Fruit fly (Drosophila melanogaster) whole organism, wandering third instar larva: ENCODE results near the gene how.
A peak's percentile ranks its signal among the peaks of the same experiment; 100 is the strongest.

Experiments used
- CG9705 ChIP-seq: fragments of 200-800 bp; sonication (Bioruptor generic); optimal IDR thresholded peaks from 2 replicates; lab custom pipeline; 2018; ENCODE audit warnings: missing biosample characterization, mild to moderate bottlenecking, missing genetic modification characterization
- CrebA ChIP-seq: fragments of 200-800 bp; sonication (Bioruptor generic); optimal IDR thresholded peaks from 2 replicates; lab custom pipeline; 2016; ENCODE audit warnings: missing biosample characterization, mild to moderate bottlenecking, missing genetic modification characterization, borderline replicate concordance
- Dif ChIP-seq: fragments of 200-275, 200-300 bp; sonication (Bioruptor generic); optimal IDR thresholded peaks from 2 replicates; lab custom pipeline; 2018; ENCODE audit warnings: missing biosample characterization, missing genetic modification characterization; ENCODE audit not compliant: partially characterized antibody
- GATAd ChIP-seq: sonication (Bioruptor generic); optimal IDR thresholded peaks from 2 replicates; lab custom pipeline; 2016; ENCODE audit warnings: missing biosample characterization, missing genetic modification characterization
- HLH106 ChIP-seq: fragments of 200-800 bp; optimal IDR thresholded peaks from 3 replicates; lab custom pipeline; 2019; ENCODE audit warnings: missing biosample characterization, mild to moderate bottlenecking, missing genetic modification characterization, moderate library complexity
- Hnf4 ChIP-seq: fragments of 200-800 bp; sonication (Bioruptor generic); optimal IDR thresholded peaks from 2 replicates; lab custom pipeline; 2016; ENCODE audit warnings: missing biosample characterization, mild to moderate bottlenecking, missing genetic modification characterization
- Hr78 ChIP-seq: fragments of >200 bp; optimal IDR thresholded peaks from 2 replicates; lab custom pipeline; 2017; ENCODE audit warnings: missing biosample characterization, missing genetic modification characterization
- Hr83 ChIP-seq: fragments of 200-300 bp; sonication (Bioruptor generic); optimal IDR thresholded peaks from 2 replicates; lab custom pipeline; 2016; ENCODE audit warnings: missing biosample characterization, mild to moderate bottlenecking, missing genetic modification characterization, moderate library complexity; ENCODE audit not compliant: poor library complexity, severe bottlenecking
- Mio ChIP-seq: sonication (Bioruptor generic); optimal IDR thresholded peaks from 2 replicates; lab custom pipeline; 2016; ENCODE audit warnings: missing biosample characterization, missing genetic modification characterization
- N ChIP-seq: fragments of >200 bp; optimal IDR thresholded peaks from 2 replicates; lab custom pipeline; 2018; ENCODE audit warnings: missing biosample characterization, missing external identifiers, missing genetic modification characterization
- OdsH ChIP-seq: fragments of 200-800 bp; sonication (Bioruptor generic); optimal IDR thresholded peaks from 2 replicates; lab custom pipeline; 2016; ENCODE audit warnings: missing biosample characterization, mild to moderate bottlenecking, missing genetic modification characterization
- Rel ChIP-seq, 2 experiments: fragments of 200-800 bp; sonication (Bioruptor generic) in 1 of 2; optimal IDR thresholded peaks; 2 replicates in 1 of 2; 3 replicates in 1 of 2; lab custom pipeline; 2016 to 2019; ENCODE audit warnings: mild to moderate bottlenecking in 2 of 2, missing biosample characterization in 2 of 2, missing genetic modification characterization in 2 of 2, moderate library complexity in 1 of 2
- Sp1 ChIP-seq: fragments of 200-800 bp; sonication (Bioruptor generic); optimal IDR thresholded peaks from 3 replicates; lab custom pipeline; 2019; ENCODE audit warnings: missing biosample characterization, mild to moderate bottlenecking, missing genetic modification characterization, moderate library complexity
- br ChIP-seq: fragments of 200-800 bp; sonication (Bioruptor generic); optimal IDR thresholded peaks from 2 replicates; lab custom pipeline; 2016; ENCODE audit warnings: missing biosample characterization, missing genetic modification characterization
- dl ChIP-seq, 2 experiments: fragments of 175-275, 200-275 bp in 1 of 2; fragments of 200-275 bp in 1 of 2; sonication (Bioruptor generic); optimal IDR thresholded peaks; lab custom pipeline; 2018; ENCODE audit warnings: mild to moderate bottlenecking in 2 of 2, missing biosample characterization in 2 of 2, missing genetic modification characterization in 2 of 2, moderate library complexity in 2 of 2; ENCODE audit not compliant: partially characterized antibody in 2 of 2, insufficient read depth in 1 of 2
- dmrt93B ChIP-seq: fragments of 200-800 bp; sonication (Bioruptor generic); optimal IDR thresholded peaks from 2 replicates; lab custom pipeline; 2018; ENCODE audit warnings: missing biosample characterization, mild to moderate bottlenecking, missing genetic modification characterization
- dsf ChIP-seq: sonication (Bioruptor generic); optimal IDR thresholded peaks from 2 replicates; lab custom pipeline; 2016; ENCODE audit warnings: missing biosample characterization, missing genetic modification characterization, borderline replicate concordance
- ey ChIP-seq: fragments of 200-800 bp; sonication (Bioruptor generic); optimal IDR thresholded peaks from 2 replicates; lab custom pipeline; 2016; ENCODE audit warnings: missing biosample characterization, missing genetic modification characterization
- foxo ChIP-seq, 2 experiments: fragments of 200-800 bp; sonication (Bioruptor generic); optimal IDR thresholded peaks; 2 replicates in 1 of 2; 3 replicates in 1 of 2; lab custom pipeline; 2016 to 2017; ENCODE audit warnings: missing biosample characterization in 2 of 2, missing genetic modification characterization in 2 of 2
- fru ChIP-seq: fragments of 200-800 bp; sonication (Bioruptor generic); optimal IDR thresholded peaks from 3 replicates; lab custom pipeline; 2016; ENCODE audit warnings: missing biosample characterization, mild to moderate bottlenecking, missing genetic modification characterization
- h ChIP-seq: fragments of 200-800 bp; sonication (Bioruptor generic); optimal IDR thresholded peaks from 3 replicates; lab custom pipeline; 2016; ENCODE audit warnings: missing biosample characterization, mild to moderate bottlenecking, missing genetic modification characterization
- jim ChIP-seq: fragments of 175-275, 200-325 bp; sonication (Bioruptor generic); optimal IDR thresholded peaks from 2 replicates; lab custom pipeline; 2016; ENCODE audit warnings: missing biosample characterization, mild to moderate bottlenecking, missing genetic modification characterization
- lola ChIP-seq: fragments of >200 bp; optimal IDR thresholded peaks from 2 replicates; lab custom pipeline; 2017; ENCODE audit warnings: missing biosample characterization, missing genetic modification characterization
- rgr ChIP-seq: fragments of 200-800 bp; sonication (Bioruptor generic); optimal IDR thresholded peaks from 3 replicates; lab custom pipeline; 2016; ENCODE audit warnings: missing biosample characterization, mild to moderate bottlenecking, missing genetic modification characterization
- sage ChIP-seq: fragments of 200-800 bp; sonication (Bioruptor generic); optimal IDR thresholded peaks from 2 replicates; lab custom pipeline; 2016; ENCODE audit warnings: missing biosample characterization, mild to moderate bottlenecking, missing genetic modification characterization
- sv ChIP-seq: fragments of 200-800 bp; sonication (Bioruptor generic); optimal IDR thresholded peaks from 3 replicates; lab custom pipeline; 2016; ENCODE audit warnings: missing biosample characterization, missing genetic modification characterization
- tai ChIP-seq: sonication (Bioruptor generic); optimal IDR thresholded peaks from 2 replicates; lab custom pipeline; 2016; ENCODE audit warnings: missing biosample characterization, missing genetic modification characterization
- usp ChIP-seq: fragments of >200 bp; optimal IDR thresholded peaks from 2 replicates; lab custom pipeline; 2017; ENCODE audit warnings: missing biosample characterization, missing genetic modification characterization
- woc ChIP-seq: sonication (Bioruptor generic); optimal IDR thresholded peaks from 2 replicates; lab custom pipeline; 2016; ENCODE audit warnings: missing biosample characterization, mild to moderate bottlenecking, missing genetic modification characterization

how gene

DNA sequence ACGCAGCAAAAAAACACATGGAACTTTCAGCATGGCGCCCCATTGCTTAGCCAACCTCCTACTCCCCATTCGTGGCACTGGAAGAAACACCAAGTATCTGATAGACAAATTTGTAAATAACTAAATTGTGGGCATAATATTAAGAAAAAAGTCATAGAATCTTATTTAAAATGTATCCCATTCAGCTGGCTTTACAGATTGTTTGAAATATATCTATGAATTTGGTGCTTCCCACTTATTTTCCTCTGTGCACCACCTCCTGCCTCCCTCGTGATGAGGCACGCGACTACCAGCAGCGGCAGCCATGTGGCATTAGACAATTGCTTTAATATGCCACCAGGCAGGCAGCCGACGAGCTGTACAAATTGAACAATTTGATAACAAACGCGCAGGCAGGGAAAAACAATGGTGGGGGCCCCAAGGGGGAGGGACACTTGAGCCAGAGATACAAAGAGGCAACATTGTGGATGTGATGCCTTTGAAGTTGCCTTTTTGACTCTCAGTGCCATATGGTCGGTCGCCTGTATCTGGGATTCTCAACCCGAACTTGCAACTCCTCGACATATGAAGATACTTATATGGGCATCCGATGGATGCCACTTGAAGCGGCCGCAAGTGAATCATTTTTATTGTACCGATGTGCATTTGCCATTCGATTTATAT lies 7.3 kb downstream of the how start:
- TF ChIP-seq rgr = peak; percentile 35
- TF ChIP-seq ey (GFP tag; lab: Kevin White, UChicago) = peak; percentile 44
- TF ChIP-seq Rel (GFP tag; optimal IDR thresholded peaks at IDR 0.05; lab: Kevin White, UChicago) = no peak
- no peak for TF ChIP-seq Rel (tag; optimal IDR thresholded peaks at IDR 0.05; lab: Kevin White, UChicago)
- peak; percentile 8 for TF ChIP-seq HLH106
- peak in 1 of 2 experiments; percentile 45 for TF ChIP-seq foxo (GFP tag; optimal IDR thresholded peaks at IDR 0.05; lab: Kevin White, UChicago)
- TF ChIP-seq dl (GFP tag; optimal IDR thresholded peaks at IDR 0.05; lab: Kevin White, UChicago; ENCODE audit: insufficient read depth in 1 of 2, partially characterized antibody in 2 of 2) = no peak
- peak; percentile 16 for TF ChIP-seq Hnf4
- TF ChIP-seq br (GFP tag; lab: Kevin White, UChicago) = peak; percentile 20
- no peak for TF ChIP-seq Hr83 (GFP tag; lab: Kevin White, UChicago)
- TF ChIP-seq sv (GFP tag; lab: Kevin White, UChicago) = peak; percentile 55
- TF ChIP-seq h (GFP tag; lab: Kevin White, UChicago) = peak; percentile 42
- peak; percentile 36 for TF ChIP-seq fru
- no peak for TF ChIP-seq Dif (GFP tag; lab: Kevin White, UChicago)

DNA sequence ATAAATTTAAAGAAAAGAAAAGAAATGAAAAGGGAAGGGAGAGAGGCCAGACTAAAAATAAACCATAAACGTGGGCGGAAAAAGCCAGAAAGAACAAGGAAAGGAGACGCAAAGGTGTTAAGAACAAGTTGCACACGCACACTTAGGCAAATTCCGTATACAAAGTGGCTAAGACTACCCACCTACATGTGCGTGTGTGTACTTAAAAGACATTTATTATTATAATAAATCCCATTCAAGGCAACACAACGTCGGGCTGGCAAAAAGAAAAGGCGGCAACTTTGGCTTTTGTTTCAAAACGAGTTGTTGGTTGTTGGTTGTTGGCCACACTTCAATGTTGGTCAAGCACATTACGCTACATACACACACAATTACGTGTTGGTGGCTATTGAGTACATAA lies 10.2 kb downstream of the how start:
- TF ChIP-seq Rel (GFP tag; optimal IDR thresholded peaks at IDR 0.05; lab: Kevin White, UChicago) (no peak), Rel (tag; optimal IDR thresholded peaks at IDR 0.05; lab: Kevin White, UChicago) (no peak), h (GFP tag; lab: Kevin White, UChicago) (no peak), usp (GFP tag; lab: Kevin White, UChicago) (no peak), br (GFP tag; lab: Kevin White, UChicago) (no peak), lola (GFP tag; lab: Kevin White, UChicago) (no peak), Hnf4 (no peak), N (no peak), CG9705 (GFP tag; lab: Kevin White, UChicago) (no peak)
- TF ChIP-seq, all 38 proteins: peak for 0

DNA sequence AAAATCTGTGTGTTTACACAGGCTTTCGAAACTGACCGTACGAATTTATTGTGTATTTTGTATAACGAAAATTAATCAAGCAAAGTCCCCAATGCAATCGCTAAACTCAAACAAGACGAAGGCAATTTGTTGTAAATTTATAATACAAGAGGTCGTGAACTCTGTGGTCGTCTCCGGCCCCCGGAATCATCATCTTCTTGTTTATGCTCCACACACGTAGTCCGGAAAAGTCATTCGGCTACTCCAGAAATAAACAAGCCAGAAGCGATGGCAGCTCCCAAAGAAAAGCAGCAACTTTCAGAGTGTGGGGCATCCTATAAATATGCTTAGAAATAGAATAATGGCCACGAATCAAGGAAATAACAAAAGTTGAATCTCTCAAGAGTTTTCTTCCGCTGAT lies 11.2 kb downstream of the how start:
- no peak for TF ChIP-seq br (GFP tag; lab: Kevin White, UChicago)

DNA sequence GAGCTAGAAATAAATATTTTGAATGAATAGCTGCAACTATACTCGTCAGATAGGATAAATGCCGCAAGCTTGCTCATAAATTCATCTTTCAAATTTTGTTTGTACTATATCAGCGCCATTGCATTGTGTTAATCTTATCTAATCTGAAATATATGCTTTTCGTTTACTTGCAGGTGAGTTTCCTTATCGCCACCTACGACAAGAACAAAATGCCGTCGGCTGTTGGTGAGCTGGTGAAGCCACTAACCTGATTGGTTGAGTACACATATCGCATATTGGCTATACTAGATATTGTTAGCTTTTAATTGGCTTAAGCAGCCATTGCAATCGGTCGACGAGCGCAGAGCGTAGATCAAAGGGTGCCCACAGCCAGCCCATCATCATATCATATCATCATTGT lies 11.7 kb downstream of the how start:
- TF ChIP-seq dmrt93B (GFP tag; lab: Kevin White, UChicago) (no peak), jim (GFP tag; lab: Kevin White, UChicago) (no peak), CG9705 (GFP tag; lab: Kevin White, UChicago) (no peak), sv (GFP tag; lab: Kevin White, UChicago) (no peak), Hr78 (no peak), sage (GFP tag; lab: Kevin White, UChicago) (no peak), foxo (GFP tag; optimal IDR thresholded peaks at IDR 0.05; lab: Kevin White, UChicago) (no peak), Mio (no peak), woc (GFP tag; lab: Kevin White, UChicago) (no peak), h (GFP tag; lab: Kevin White, UChicago) (no peak), ey (GFP tag; lab: Kevin White, UChicago) (no peak), GATAd (no peak), dl (GFP tag; optimal IDR thresholded peaks at IDR 0.05; lab: Kevin White, UChicago; ENCODE audit: insufficient read depth in 1 of 2, partially characterized antibody in 2 of 2) (no peak), Rel (GFP tag; optimal IDR thresholded peaks at IDR 0.05; lab: Kevin White, UChicago) (no peak), Rel (tag; optimal IDR thresholded peaks at IDR 0.05; lab: Kevin White, UChicago) (no peak), CrebA (no peak), Sp1 (GFP tag; lab: Kevin White, UChicago) (no peak), N (no peak), dsf (no peak), tai (GFP tag; lab: Kevin White, UChicago) (no peak)

DNA sequence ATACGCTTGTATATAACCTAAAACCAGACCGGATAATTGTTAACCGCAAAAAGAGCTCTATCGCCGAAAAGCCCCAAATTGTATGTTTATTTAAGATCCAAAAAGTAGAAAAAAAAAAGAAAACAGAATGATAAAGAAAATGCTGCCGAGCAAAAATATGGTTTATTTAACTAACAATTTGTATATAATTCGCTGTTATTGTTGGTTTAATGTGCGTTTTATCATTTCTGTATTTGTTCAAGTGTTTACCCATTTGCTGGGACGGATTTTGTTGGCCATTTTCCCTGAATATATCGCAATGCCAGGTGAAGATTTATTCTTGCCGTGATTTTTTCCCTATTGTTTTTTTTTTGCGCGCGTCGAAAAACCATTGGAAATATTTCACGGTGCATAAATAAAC lies 15.1 kb downstream of the how start:
- TF ChIP-seq foxo (GFP tag; optimal IDR thresholded peaks at IDR 0.05; lab: Kevin White, UChicago) = peak in 1 of 2 experiments; percentile 0
- TF ChIP-seq rgr = peak; percentile 46
- TF ChIP-seq dmrt93B (GFP tag; lab: Kevin White, UChicago) = no peak
- TF ChIP-seq Hr83 (GFP tag; lab: Kevin White, UChicago) = peak; percentile 67
- TF ChIP-seq sv (GFP tag; lab: Kevin White, UChicago) = no peak
- peak; percentile 25 for TF ChIP-seq h (GFP tag; lab: Kevin White, UChicago)
- no peak for TF ChIP-seq Hr78
- TF ChIP-seq OdsH (GFP tag; lab: Kevin White, UChicago) = peak; percentile 26
